Worm (Caenorhabditis elegans) whole organism, early embryonic: ENCODE measurements around the gene H12D21.9.

Experiments
- aly-1 ChIP-seq: sonication (generic microtip); optimal IDR thresholded peaks from 2 replicates; lab custom pipeline; 2016; ENCODE audit warnings: missing genetic modification characterization, missing compliant biosample characterization
- ama-1 ChIP-seq: fragments of 150-350 bp; optimal IDR thresholded peaks from 2 replicates; lab custom pipeline; 2014
- ceh-13 ChIP-seq: fragments of 200-800 bp; sonication (Bioruptor generic); optimal IDR thresholded peaks from 2 replicates; lab custom pipeline; 2018; ENCODE audit warnings: mild to moderate bottlenecking, missing genetic modification characterization, missing compliant biosample characterization
- ets-7 ChIP-seq: sonication (generic microtip); optimal IDR thresholded peaks from 2 replicates; lab custom pipeline; 2016; ENCODE audit warnings: missing genotype, missing genetic modification characterization, missing compliant biosample characterization
- flt-1 ChIP-seq: fragments of 200-800 bp; sonication (Bioruptor generic); IDR thresholded peaks from 2 replicates; pipeline ENCODE4 v1.3.6; 2022; ENCODE audit warnings: missing genetic modification characterization, missing compliant biosample characterization
- hmbx-1 ChIP-seq: sonication (generic microtip); optimal IDR thresholded peaks from 2 replicates; lab custom pipeline; 2016; ENCODE audit warnings: mild to moderate bottlenecking, missing genetic modification characterization, missing compliant biosample characterization
- hmg-4 ChIP-seq: fragments of 200-800 bp; sonication (Bioruptor generic); optimal IDR thresholded peaks from 2 replicates; lab custom pipeline; 2018; ENCODE audit warnings: mild to moderate bottlenecking, missing genetic modification characterization, missing compliant biosample characterization
- pes-1 ChIP-seq: fragments of 200-800 bp; sonication (Bioruptor generic); IDR thresholded peaks from 2 replicates; pipeline ENCODE4 v1.3.6; 2022; ENCODE audit warnings: missing genetic modification reagents, missing genetic modification characterization, missing compliant biosample characterization
- tbx-11 ChIP-seq: fragments of 200-800 bp; sonication (Bioruptor generic); IDR thresholded peaks from 2 replicates; pipeline ENCODE4 v1.3.6; 2022; ENCODE audit warnings: missing genetic modification characterization, missing compliant biosample characterization
- tbx-37 ChIP-seq: fragments of 200-800 bp; sonication (Bioruptor generic); conservative IDR thresholded peaks from 2 replicates; pipeline ENCODE4 v1.3.6; 2022; ENCODE audit warnings: missing genetic modification reagents, missing genetic modification characterization, missing compliant biosample characterization
- tra-4 ChIP-seq: sonication (generic microtip); optimal IDR thresholded peaks from 2 replicates; lab custom pipeline; 2017; ENCODE audit warnings: missing genetic modification characterization, missing compliant biosample characterization

- no peak for TF ChIP-seq hmbx-1 (tag; lab: Kevin White, UChicago)
- TF ChIP-seq flt-1, result no peak
- no peak for TF ChIP-seq aly-1 (tag; lab: Kevin White, UChicago)
- TF ChIP-seq pes-1 (GFP tag; lab: Robert Waterston, UW), result no peak
- no peak for TF ChIP-seq tbx-11 (GFP tag; lab: Robert Waterston, UW)
- TF ChIP-seq ama-1 (lab: Kevin White, UChicago), result no peak
- TF ChIP-seq tbx-37 (GFP tag; lab: Robert Waterston, UW), result no peak
- TF ChIP-seq hmg-4 (GFP tag; lab: Kevin White, UChicago), result no peak
- TF ChIP-seq ceh-13 (GFP tag; lab: Kevin White, UChicago), result no peak
- no peak for TF ChIP-seq ets-7 (tag; lab: Kevin White, UChicago)
- no peak for TF ChIP-seq tra-4 (tag; lab: Kevin White, UChicago)
Measured at ce11 chrV:14858503-14858902, 50.8 kb downstream of the H12D21.9 start, which contains the start of gene npr-13.
